Fruit fly (Drosophila melanogaster): ENCODE results near the gene CG11656.

CG11656 gene

dm6 chr3R:12960227-12960626 lies 49.5 kb upstream of the CG11656 start (continued):
- no peak for TF ChIP-seq CG1792 (GFP tag; optimal IDR thresholded peaks at IDR 0.05)

dm6 chr3R:12960929-12961855 lies 48.5 kb upstream of the CG11656 start, which contains the start of gene Spc25:
TSS of gene Spc25 (plus strand) at chr3R:12961745.
- TF ChIP-seq Meics (GFP tag; optimal IDR thresholded peaks at IDR 0.05), result no peak
- no peak for TF ChIP-seq insv (GFP tag; optimal IDR thresholded peaks at IDR 0.05)
- TF ChIP-seq Vsx1 (GFP tag; optimal IDR thresholded peaks at IDR 0.05), result no peak
- TF ChIP-seq CG10979 (tag; optimal IDR thresholded peaks at IDR 0.05), result no peak
- peak in 1 of 2 experiments; percentile 2 for TF ChIP-seq bsh (GFP tag; optimal IDR thresholded peaks at IDR 0.05)
- no peak for TF ChIP-seq Stat92E (GFP tag; optimal IDR thresholded peaks at IDR 0.05)
- TF ChIP-seq CG7372 (GFP tag; IDR thresholded peaks at IDR 0.05), result no peak
- no peak for TF ChIP-seq CG18011 (GFP tag; optimal IDR thresholded peaks at IDR 0.05)
- TF ChIP-seq Hr39 (optimal IDR thresholded peaks at IDR 0.05), result no peak
- TF ChIP-seq dmrt99B (tag; optimal IDR thresholded peaks at IDR 0.05), result no peak
- no peak for TF ChIP-seq Mrtf (GFP tag; IDR thresholded peaks at IDR 0.05)
- TF ChIP-seq CG9437 (GFP tag; optimal IDR thresholded peaks at IDR 0.05), result no peak
- no peak for TF ChIP-seq CG12219 (GFP tag; optimal IDR thresholded peaks at IDR 0.05)
- peak; percentile 91 for TF ChIP-seq sens (GFP tag)
- TF ChIP-seq CG7928 (GFP tag; optimal IDR thresholded peaks at IDR 0.05), result no peak
- TF ChIP-seq salm (tag; optimal IDR thresholded peaks at IDR 0.05), result no peak
- peak; percentile 69 for TF ChIP-seq CG30403 (GFP tag; optimal IDR thresholded peaks at IDR 0.05)
- no peak for TF ChIP-seq ro (GFP tag; IDR thresholded peaks at IDR 0.05)
- TF ChIP-seq sim (GFP tag; IDR thresholded peaks at IDR 0.05), result no peak
- TF ChIP-seq CHES-1-like (GFP tag; optimal IDR thresholded peaks at IDR 0.05), result peak; percentile 65
- TF ChIP-seq Ravus (GFP tag; IDR thresholded peaks at IDR 0.05), result no peak
- TF ChIP-seq CG17361 (GFP tag; IDR thresholded peaks at IDR 0.05), result no peak
- no peak for TF ChIP-seq Rx (GFP tag; IDR thresholded peaks at IDR 0.05)
- no peak for TF ChIP-seq schlank (tag; optimal IDR thresholded peaks at IDR 0.05)
- peak; percentile 26 for TF ChIP-seq fd3F (GFP tag; optimal IDR thresholded peaks at IDR 0.05)
- TF ChIP-seq CG10462 (GFP tag; optimal IDR thresholded peaks at IDR 0.05), result no peak
- TF ChIP-seq CG11560 (tag; IDR thresholded peaks at IDR 0.05), result no peak
- TF ChIP-seq CG14050 (GFP tag; IDR thresholded peaks at IDR 0.05), result no peak
- TF ChIP-seq CG17385 (GFP tag; optimal IDR thresholded peaks at IDR 0.05), result no peak
- TF ChIP-seq ci (GFP tag; IDR thresholded peaks at IDR 0.05), result peak; percentile 27; the same call in 1 of the 3 replicates
- no peak for TF ChIP-seq pros (GFP tag; optimal IDR thresholded peaks at IDR 0.05)
- TF ChIP-seq bowl (GFP tag; IDR thresholded peaks at IDR 0.05), result no peak
- peak; percentile 46; the same call in 1 of the 2 replicates for TF ChIP-seq al (GFP tag; IDR thresholded peaks at IDR 0.05)
- no peak for TF ChIP-seq CG10565 (GFP tag; optimal IDR thresholded peaks at IDR 0.05)
- TF ChIP-seq shn (GFP tag; optimal IDR thresholded peaks at IDR 0.05), result peak; percentile 69
- TF ChIP-seq Lhr (GFP tag; optimal IDR thresholded peaks at IDR 0.05), result peak; percentile 60
- peak; percentile 21 for TF ChIP-seq repo (GFP tag; optimal IDR thresholded peaks at IDR 0.05)
- TF ChIP-seq CG12744 (GFP tag; optimal IDR thresholded peaks at IDR 0.05), result peak; percentile 24
- TF ChIP-seq CG1647 (GFP tag; optimal IDR thresholded peaks at IDR 0.05), result no peak
- no peak for TF ChIP-seq dysf (GFP tag; IDR thresholded peaks at IDR 0.05)
- TF ChIP-seq Hr3 (GFP tag; optimal IDR thresholded peaks at IDR 0.05), result peak; percentile 14
- no peak for TF ChIP-seq Bteb2 (GFP tag; optimal IDR thresholded peaks at IDR 0.05)
- TF ChIP-seq gem (tag; optimal IDR thresholded peaks at IDR 0.05), result peak; percentile 49
- no peak for TF ChIP-seq CkIIα-i1 (GFP tag; IDR thresholded peaks at IDR 0.05)
- TF ChIP-seq sd (tag; optimal IDR thresholded peaks at IDR 0.05), result no peak
- TF ChIP-seq h (optimal IDR thresholded peaks at IDR 0.05), result no peak
- TF ChIP-seq Xbp1 (GFP tag; optimal IDR thresholded peaks at IDR 0.05), result peak; percentile 68

Measured in whole organism, embryonic.